Worm (Caenorhabditis elegans) whole organism, L3 larva: ENCODE measurements around the gene D1054.1.

Experiments used
- R02D3.7 ChIP-seq: fragments of 150-350 bp; optimal IDR thresholded peaks from 2 replicates; lab custom pipeline; 2014; ENCODE audit warnings: missing biosample characterization, missing genetic modification characterization
- ZK546.5 ChIP-seq: sonication (generic microtip); optimal IDR thresholded peaks from 2 replicates; lab custom pipeline; 2017; ENCODE audit warnings: missing biosample characterization, missing genetic modification characterization
- aly-2 ChIP-seq: fragments of 150-350 bp; optimal IDR thresholded peaks from 2 replicates; lab custom pipeline; 2014; ENCODE audit warnings: missing biosample characterization, missing genetic modification characterization
- ama-1 ChIP-seq: fragments of 150-350 bp; optimal IDR thresholded peaks from 2 replicates; lab custom pipeline; 2018
- ceh-16 ChIP-seq: sonication (generic microtip); optimal IDR thresholded peaks from 2 replicates; lab custom pipeline; 2017; ENCODE audit warnings: missing biosample characterization, missing genetic modification characterization
- ceh-82 ChIP-seq: fragments of 150-350 bp; optimal IDR thresholded peaks from 2 replicates; lab custom pipeline; 2014; ENCODE audit warnings: missing biosample characterization, missing genetic modification characterization
- ceh-9 ChIP-seq: sonication (generic microtip); optimal IDR thresholded peaks from 2 replicates; lab custom pipeline; 2018; ENCODE audit warnings: missing biosample characterization, missing genetic modification characterization
- daf-12 ChIP-seq: fragments of 150-350 bp; optimal IDR thresholded peaks from 2 replicates; lab custom pipeline; 2014; ENCODE audit warnings: missing biosample characterization, missing genetic modification reagents, missing genetic modification characterization
- egl-27 ChIP-seq: sonication (generic microtip); optimal IDR thresholded peaks from 4 replicates; lab custom pipeline; 2017; ENCODE audit warnings: missing biosample characterization, missing genetic modification reagents, missing genetic modification characterization
- egl-5 ChIP-seq: fragments of 150-350 bp; optimal IDR thresholded peaks from 2 replicates; lab custom pipeline; 2017; ENCODE audit warnings: missing biosample characterization, missing genetic modification reagents, missing genetic modification characterization, inconsistent platforms
- elt-2 ChIP-seq: sonication (generic microtip); optimal IDR thresholded peaks from 2 replicates; lab custom pipeline; 2016; ENCODE audit warnings: missing genetic modification reagents, mild to moderate bottlenecking, missing genetic modification characterization, missing compliant biosample characterization
- elt-3 ChIP-seq, 3 experiments: fragments of 150-350 bp in 1 of 3; sonication (generic microtip) in 2 of 3; optimal IDR thresholded peaks; 2 replicates in 2 of 3; 4 replicates in 1 of 3; lab custom pipeline; 2014 to 2017; ENCODE audit warnings: missing biosample characterization in 3 of 3, missing genetic modification characterization in 3 of 3
- fkh-10 ChIP-seq: sonication (generic microtip); optimal IDR thresholded peaks from 2 replicates; lab custom pipeline; 2017; ENCODE audit warnings: missing biosample characterization, missing genetic modification reagents, missing genetic modification characterization
- fos-1 ChIP-seq: fragments of 150-350 bp; optimal IDR thresholded peaks from 2 replicates; lab custom pipeline; 2014; ENCODE audit warnings: missing biosample characterization, missing genetic modification characterization
- hmg-11 ChIP-seq: sonication (generic microtip); optimal IDR thresholded peaks from 2 replicates; lab custom pipeline; 2016; ENCODE audit warnings: missing genetic modification characterization, missing compliant biosample characterization
- jun-1 ChIP-seq: fragments of 150-350 bp; optimal IDR thresholded peaks from 2 replicates; lab custom pipeline; 2014; ENCODE audit warnings: missing biosample characterization, missing genetic modification reagents, missing genetic modification characterization
- lin-15B ChIP-seq: fragments of 150-350 bp; optimal IDR thresholded peaks from 2 replicates; lab custom pipeline; 2014; ENCODE audit warnings: missing biosample characterization, missing genetic modification characterization
- lin-39 ChIP-seq: fragments of 150-350 bp; optimal IDR thresholded peaks from 2 replicates; lab custom pipeline; 2018; ENCODE audit warnings: missing biosample characterization, missing genetic modification reagents, missing genetic modification characterization
- lsy-12 ChIP-seq: sonication (generic microtip); optimal IDR thresholded peaks from 2 replicates; lab custom pipeline; 2016; ENCODE audit warnings: mild to moderate bottlenecking, missing genetic modification characterization, missing compliant biosample characterization
- mdl-1 ChIP-seq: fragments of 150-350 bp; optimal IDR thresholded peaks from 2 replicates; lab custom pipeline; 2014; ENCODE audit warnings: missing biosample characterization, missing genetic modification characterization
- nfya-1 ChIP-seq: sonication (generic microtip); optimal IDR thresholded peaks from 2 replicates; lab custom pipeline; 2017; ENCODE audit warnings: missing genetic modification characterization, mild to moderate bottlenecking, missing compliant biosample characterization, antibody characterized with exemption, moderate library complexity; ENCODE audit not compliant: insufficient read depth
- nhr-11 ChIP-seq: fragments of 150-350 bp; optimal IDR thresholded peaks from 2 replicates; lab custom pipeline; 2014; ENCODE audit warnings: missing biosample characterization, missing genetic modification characterization
- nhr-12 ChIP-seq: fragments of 150-350 bp; optimal IDR thresholded peaks from 2 replicates; lab custom pipeline; 2014; ENCODE audit warnings: missing biosample characterization, missing genetic modification characterization
- nhr-23 ChIP-seq: fragments of 150-350 bp; optimal IDR thresholded peaks from 2 replicates; lab custom pipeline; 2014; ENCODE audit warnings: missing biosample characterization, missing genetic modification reagents, missing genetic modification characterization
- nhr-237 ChIP-seq: fragments of 150-350 bp; optimal IDR thresholded peaks from 2 replicates; lab custom pipeline; 2014; ENCODE audit warnings: missing biosample characterization, missing genetic modification characterization
- nhr-25 ChIP-seq: sonication (generic microtip); optimal IDR thresholded peaks from 2 replicates; lab custom pipeline; 2017; ENCODE audit warnings: missing biosample characterization, missing genetic modification characterization
- nhr-28 ChIP-seq: fragments of 150-350 bp; optimal IDR thresholded peaks from 2 replicates; lab custom pipeline; 2014; ENCODE audit warnings: missing biosample characterization, missing genetic modification characterization
- nhr-43 ChIP-seq: sonication (generic microtip); optimal IDR thresholded peaks from 2 replicates; lab custom pipeline; 2016; ENCODE audit warnings: mild to moderate bottlenecking, missing genetic modification characterization, missing compliant biosample characterization; ENCODE audit not compliant: poor library complexity, severe bottlenecking
- nhr-76 ChIP-seq: fragments of 150-350 bp; sonication (generic microtip); optimal IDR thresholded peaks from 5 replicates; lab custom pipeline; 2014; ENCODE audit warnings: missing biosample characterization, missing genetic modification characterization
- nhr-77 ChIP-seq: fragments of 150-350 bp; optimal IDR thresholded peaks from 2 replicates; lab custom pipeline; 2014; ENCODE audit warnings: missing biosample characterization, missing genetic modification characterization
- pha-4 ChIP-seq: fragments of 150-350 bp; optimal IDR thresholded peaks from 2 replicates; lab custom pipeline; 2014; ENCODE audit warnings: missing biosample characterization, missing genetic modification reagents, missing genetic modification characterization
- pqm-1 ChIP-seq: fragments of 150-350 bp; optimal IDR thresholded peaks from 2 replicates; lab custom pipeline; 2017; ENCODE audit warnings: missing biosample characterization, missing genetic modification characterization, inconsistent platforms
- sea-2 ChIP-seq: fragments of 150-350 bp; sonication (generic microtip); optimal IDR thresholded peaks from 4 replicates; lab custom pipeline; 2014; ENCODE audit warnings: missing biosample characterization, missing genetic modification reagents, missing genetic modification characterization
- skn-1 ChIP-seq: fragments of 150-350 bp; optimal IDR thresholded peaks from 2 replicates; lab custom pipeline; 2014; ENCODE audit warnings: missing biosample characterization, missing genetic modification characterization
- snpc-4 ChIP-seq: fragments of 150-350 bp; optimal IDR thresholded peaks from 2 replicates; lab custom pipeline; 2014; ENCODE audit warnings: missing biosample characterization, missing genetic modification characterization
- tbx-2 ChIP-seq: sonication (generic microtip); optimal IDR thresholded peaks from 2 replicates; lab custom pipeline; 2016; ENCODE audit warnings: mild to moderate bottlenecking, missing genetic modification characterization, missing compliant biosample characterization
- unc-39 ChIP-seq: sonication (generic microtip); optimal IDR thresholded peaks from 4 replicates; lab custom pipeline; 2017; ENCODE audit warnings: missing biosample characterization, missing genetic modification characterization
- unc-62 ChIP-seq: fragments of 150-350 bp; sonication (generic microtip); optimal IDR thresholded peaks from 4 replicates; lab custom pipeline; 2014; ENCODE audit warnings: missing biosample characterization, missing genetic modification reagents, missing genetic modification characterization
- zag-1 ChIP-seq: fragments of 150-350 bp; optimal IDR thresholded peaks from 2 replicates; lab custom pipeline; 2014; ENCODE audit warnings: missing biosample characterization, missing genetic modification characterization
- ztf-11 ChIP-seq: fragments of 150-350 bp; optimal IDR thresholded peaks from 2 replicates; lab custom pipeline; 2014; ENCODE audit warnings: missing biosample characterization, missing genetic modification characterization
- ztf-4 ChIP-seq: fragments of 150-350 bp; optimal IDR thresholded peaks from 2 replicates; lab custom pipeline; 2014; ENCODE audit warnings: missing biosample characterization, missing genetic modification characterization

The D1054.1 gene

ce11 chrV:10721912-10722426 lies 48.0 kb downstream of the D1054.1 start:
- TF ChIP-seq nhr-43 (tag; lab: Kevin White, UChicago) = peak; percentile 11
- TF ChIP-seq egl-5 = peak; percentile 71
- TF ChIP-seq egl-27 = no peak
- no peak for TF ChIP-seq nhr-237 (tag; lab: Kevin White, UChicago)
- TF ChIP-seq ZK546.5 (tag; lab: Kevin White, UChicago) = no peak
- no peak for TF ChIP-seq nhr-25 (tag; lab: Kevin White, UChicago)
- no peak for TF ChIP-seq fkh-10 (GFP tag; lab: Kevin White, UChicago)
- TF ChIP-seq ztf-4 (tag; lab: Kevin White, UChicago) = no peak
- TF ChIP-seq elt-2 (tag; lab: Kevin White, UChicago) = no peak
- TF ChIP-seq ama-1 (lab: Kevin White, UChicago) = peak; percentile 66
- TF ChIP-seq lin-39 = peak; percentile 90
- no peak for TF ChIP-seq nhr-77 (tag; lab: Kevin White, UChicago)
- TF ChIP-seq pha-4 = no peak
- TF ChIP-seq unc-62 (GFP tag; lab: Kevin White, UChicago) = no peak
- TF ChIP-seq mdl-1 (tag; lab: Kevin White, UChicago) = peak; percentile 27
- no peak for TF ChIP-seq ceh-9 (tag; lab: Kevin White, UChicago)
- peak; percentile 37 for TF ChIP-seq nfya-1 (tag; lab: Kevin White, UChicago)
- TF ChIP-seq fos-1 (tag; lab: Kevin White, UChicago) = no peak
- peak; percentile 73 for TF ChIP-seq nhr-23 (tag; lab: Kevin White, UChicago)

DNA sequence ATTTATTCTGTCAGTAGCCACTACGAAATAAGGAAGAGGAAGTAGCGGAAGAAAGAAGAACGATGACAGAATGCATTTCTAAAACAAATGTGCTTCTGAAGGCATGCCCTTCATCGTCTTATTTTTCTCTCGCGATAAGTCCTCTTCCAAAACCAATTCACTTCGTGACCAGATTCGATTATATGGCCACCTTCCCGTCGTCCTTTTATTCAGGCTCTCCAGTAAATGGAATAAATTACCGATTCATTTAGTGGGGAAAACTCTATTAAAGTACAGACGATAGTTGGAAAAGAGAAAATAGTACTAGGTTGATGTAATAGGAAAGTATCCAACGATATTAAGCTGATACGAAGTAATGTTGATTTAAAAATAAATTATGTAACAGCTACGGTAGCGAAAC lies 48.7 kb downstream of the D1054.1 start:
- TF ChIP-seq fkh-10 (GFP tag; lab: Kevin White, UChicago) (no peak), snpc-4 (tag; lab: Kevin White, UChicago) (no peak), nfya-1 (tag; lab: Kevin White, UChicago) (no peak), tbx-2 (tag; lab: Kevin White, UChicago) (no peak), nhr-12 (no peak), hmg-11 (tag; lab: Kevin White, UChicago) (no peak), nhr-11 (tag; lab: Kevin White, UChicago) (no peak), ZK546.5 (tag; lab: Kevin White, UChicago) (no peak), mdl-1 (tag; lab: Kevin White, UChicago) (no peak)

- TF ChIP-seq egl-5 (peak; percentile 73), nhr-25 (tag; lab: Kevin White, UChicago) (peak; percentile 31), zag-1 (tag; lab: Kevin White, UChicago) (no peak), unc-39 (no peak), nfya-1 (tag; lab: Kevin White, UChicago) (peak; percentile 1)
Measured at ce11 chrV:10720876-10721275, 49.1 kb downstream of the D1054.1 start.

DNA sequence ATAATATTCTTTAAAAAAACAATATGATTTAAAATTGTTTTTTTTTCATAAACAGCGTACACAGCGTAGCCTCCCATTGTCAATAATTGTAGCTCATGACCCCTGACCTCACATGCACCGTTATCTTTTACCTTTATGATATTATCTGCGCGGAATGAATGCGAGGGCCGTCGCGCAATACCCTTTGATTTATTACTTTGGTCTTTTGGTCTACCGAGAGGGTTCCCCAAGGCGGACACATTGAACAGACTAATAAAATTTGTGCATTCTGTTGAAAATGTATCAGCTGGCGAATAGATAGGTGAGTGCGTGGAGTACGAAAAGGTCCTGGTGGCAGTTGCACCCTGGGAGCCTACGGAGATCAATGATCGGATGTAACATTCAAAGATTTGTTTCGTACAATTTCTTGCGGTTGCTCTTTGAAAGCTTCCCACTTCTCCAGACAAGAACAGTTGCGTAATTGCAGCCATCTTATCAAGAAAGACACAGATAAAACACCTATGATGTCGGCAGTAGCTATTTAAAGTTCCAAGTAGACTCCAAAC lies 49.6 kb downstream of the D1054.1 start:
- peak; percentile 4 for TF ChIP-seq nhr-43 (tag; lab: Kevin White, UChicago)
- TF ChIP-seq jun-1 (tag; lab: Kevin White, UChicago) = peak; percentile 5
- TF ChIP-seq elt-2 (tag; lab: Kevin White, UChicago) = peak; percentile 24
- no peak for TF ChIP-seq nhr-76 (tag; lab: Kevin White, UChicago)
- peak; percentile 49 for TF ChIP-seq lin-39

- TF ChIP-seq nhr-25 (tag; lab: Kevin White, UChicago) (peak; percentile 80), pqm-1 (peak; percentile 40), snpc-4 (tag; lab: Kevin White, UChicago) (peak; percentile 18), ZK546.5 (tag; lab: Kevin White, UChicago) (no peak), daf-12 (no peak), aly-2 (no peak), fkh-10 (GFP tag; lab: Kevin White, UChicago) (no peak), R02D3.7 (tag; lab: Kevin White, UChicago) (no peak), ceh-82 (tag; lab: Kevin White, UChicago) (no peak), hmg-11 (tag; lab: Kevin White, UChicago) (no peak), egl-5 (peak; percentile 58), elt-3 (tag; optimal IDR thresholded peaks at IDR 0.05; lab: Kevin White, UChicago) (no peak), ztf-4 (tag; lab: Kevin White, UChicago) (no peak), nhr-12 (no peak), ceh-16 (no peak), unc-62 (GFP tag; lab: Kevin White, UChicago) (peak; percentile 8), sea-2 (GFP tag; lab: Kevin White, UChicago) (no peak), ztf-11 (no peak), nhr-23 (tag; lab: Kevin White, UChicago) (peak; percentile 83), lin-15B (tag; lab: Kevin White, UChicago) (no peak), nhr-28 (no peak), nfya-1 (tag; lab: Kevin White, UChicago) (peak; percentile 22), tbx-2 (tag; lab: Kevin White, UChicago) (no peak), lsy-12 (peak; percentile 22), mdl-1 (tag; lab: Kevin White, UChicago) (peak; percentile 53), skn-1 (peak; percentile 59), egl-27 (no peak), nhr-11 (tag; lab: Kevin White, UChicago) (no peak), lin-39 (peak; percentile 48), nhr-77 (tag; lab: Kevin White, UChicago) (no peak), zag-1 (tag; lab: Kevin White, UChicago) (no peak)
Measured at ce11 chrV:10719833-10720170, 50.2 kb downstream of the D1054.1 start.
